Worm (Caenorhabditis elegans) whole organism, L1 larva: Measurements from ENCODE around the gene dcaf-1.

Source experiments
- C16A3.4 ChIP-seq: fragments of 150-350 bp; optimal IDR thresholded peaks from 2 replicates; lab custom pipeline; 2014; ENCODE audit warnings: missing biosample characterization, missing genetic modification characterization
- F16B12.6 ChIP-seq: fragments of 150-350 bp; optimal IDR thresholded peaks from 2 replicates; lab custom pipeline; 2014; ENCODE audit warnings: missing biosample characterization, missing genetic modification characterization
- Y116A8C.19 ChIP-seq: sonication (generic microtip); optimal IDR thresholded peaks from 2 replicates; lab custom pipeline; 2016; ENCODE audit warnings: missing compliant biosample characterization, missing genetic modification characterization, borderline replicate concordance
- aha-1 ChIP-seq: fragments of 150-350 bp; optimal IDR thresholded peaks from 2 replicates; lab custom pipeline; 2014; ENCODE audit warnings: missing biosample characterization, missing genetic modification characterization
- alr-1 ChIP-seq: fragments of 200-800 bp; sonication (Bioruptor generic); optimal IDR thresholded peaks from 2 replicates; lab custom pipeline; 2018; ENCODE audit warnings: borderline replicate concordance, mild to moderate bottlenecking, missing genetic modification characterization, missing compliant biosample characterization
- aly-2 ChIP-seq: fragments of 150-350 bp; optimal IDR thresholded peaks from 2 replicates; lab custom pipeline; 2014; ENCODE audit warnings: missing biosample characterization, missing genetic modification characterization
- ama-1 ChIP-seq: fragments of 150-350 bp; optimal IDR thresholded peaks from 2 replicates; lab custom pipeline; 2014
- ceh-82 ChIP-seq, 3 experiments: fragments of 150-350 bp in 1 of 3; sonication (generic microtip) in 2 of 3; optimal IDR thresholded peaks; 2 replicates each; lab custom pipeline; 2014 to 2017; ENCODE audit warnings: missing biosample characterization in 3 of 3, missing genetic modification characterization in 3 of 3
- ceh-88 ChIP-seq: fragments of 200-800 bp; sonication (Bioruptor generic); IDR thresholded peaks from 2 replicates; pipeline ENCODE4 v1.3.6; 2022; ENCODE audit warnings: missing genetic modification characterization, missing compliant biosample characterization
- ces-1 ChIP-seq: fragments of 150-350 bp; optimal IDR thresholded peaks from 2 replicates; lab custom pipeline; 2014; ENCODE audit warnings: missing biosample characterization, missing genetic modification reagents, missing genetic modification characterization
- dpl-1 ChIP-seq, 3 experiments: fragments of 150-350 bp in 2 of 3; sonication (generic microtip) in 1 of 3; optimal IDR thresholded peaks; 2 replicates each; lab custom pipeline; 2014 to 2017; ENCODE audit warnings: missing biosample characterization in 3 of 3, missing genetic modification characterization in 3 of 3, missing genetic modification reagents in 3 of 3
- efl-1 ChIP-seq, 4 experiments: fragments of 150-350 bp; optimal IDR thresholded peaks in 3 of 4; peaks in 1 of 4; 1 replicate in 1 of 4; 2 replicates in 3 of 4; lab custom pipeline; 2014; ENCODE audit warnings: missing biosample characterization in 2 of 4, missing genetic modification characterization in 2 of 4, missing genetic modification reagents in 2 of 4
- efl-3 ChIP-seq: fragments of 200-800 bp; sonication (Bioruptor generic); optimal IDR thresholded peaks from 2 replicates; lab custom pipeline; 2018; ENCODE audit warnings: mild to moderate bottlenecking, missing genetic modification characterization, missing compliant biosample characterization
- elt-2 ChIP-seq: sonication (generic microtip); optimal IDR thresholded peaks from 2 replicates; lab custom pipeline; 2016; ENCODE audit warnings: missing genetic modification characterization, mild to moderate bottlenecking, inconsistent platforms, missing compliant biosample characterization, missing genetic modification reagents
- hlh-17 ChIP-seq: fragments of 200-800 bp; sonication (Bioruptor generic); optimal IDR thresholded peaks from 2 replicates; lab custom pipeline; 2018; ENCODE audit warnings: missing genetic modification characterization, mild to moderate bottlenecking, missing compliant biosample characterization, moderate library complexity, borderline replicate concordance
- hlh-4 ChIP-seq: sonication (generic microtip); optimal IDR thresholded peaks from 2 replicates; lab custom pipeline; 2016; ENCODE audit warnings: mild to moderate bottlenecking, missing genetic modification characterization, missing compliant biosample characterization
- hpl-2 ChIP-seq: fragments of 150-350 bp; optimal IDR thresholded peaks from 2 replicates; lab custom pipeline; 2014; ENCODE audit warnings: missing biosample characterization, missing genetic modification reagents, missing genetic modification characterization
- isw-1 ChIP-seq: fragments of 200-800 bp; sonication (Bioruptor generic); IDR thresholded peaks from 2 replicates; pipeline ENCODE4 v1.3.6; 2022; ENCODE audit warnings: missing genetic modification characterization, missing compliant biosample characterization
- jun-1 ChIP-seq: fragments of 150-350 bp; optimal IDR thresholded peaks from 2 replicates; lab custom pipeline; 2014; ENCODE audit warnings: missing biosample characterization, missing genetic modification reagents, missing genetic modification characterization
- lin-15B ChIP-seq: fragments of 150-350 bp; sonication (generic microtip); optimal IDR thresholded peaks from 3 replicates; lab custom pipeline; 2014; ENCODE audit warnings: missing biosample characterization, missing genetic modification characterization
- lin-35 ChIP-seq, 2 experiments: fragments of 150-350 bp; optimal IDR thresholded peaks; 2 replicates each; lab custom pipeline; 2014; ENCODE audit warnings: missing biosample characterization in 2 of 2, missing genetic modification characterization in 2 of 2, missing genetic modification reagents in 2 of 2
- lin-39 ChIP-seq: fragments of 150-350 bp; optimal IDR thresholded peaks from 2 replicates; lab custom pipeline; 2014; ENCODE audit warnings: missing biosample characterization, missing genetic modification reagents, missing genetic modification characterization
- lir-3 ChIP-seq: sonication (generic microtip); optimal IDR thresholded peaks from 2 replicates; lab custom pipeline; 2016; ENCODE audit warnings: mild to moderate bottlenecking, missing genetic modification characterization, moderate library complexity, missing compliant biosample characterization; ENCODE audit not compliant: poor library complexity
- lsy-2 ChIP-seq, 2 experiments: fragments of 150-350 bp; optimal IDR thresholded peaks; 2 replicates each; lab custom pipeline; 2014; ENCODE audit warnings: missing biosample characterization in 2 of 2, missing genetic modification characterization in 2 of 2
- mef-2 ChIP-seq: fragments of 150-350 bp; optimal IDR thresholded peaks from 2 replicates; lab custom pipeline; 2014; ENCODE audit warnings: missing biosample characterization, missing genetic modification characterization
- mep-1 ChIP-seq: fragments of 150-350 bp; optimal IDR thresholded peaks from 2 replicates; lab custom pipeline; 2014; ENCODE audit warnings: missing biosample characterization, missing genetic modification characterization
- nhr-12 ChIP-seq: sonication (generic microtip); optimal IDR thresholded peaks from 2 replicates; lab custom pipeline; 2017; ENCODE audit warnings: missing biosample characterization, missing genetic modification characterization
- nhr-20 ChIP-seq: sonication (generic microtip); optimal IDR thresholded peaks from 2 replicates; lab custom pipeline; 2016; ENCODE audit warnings: mild to moderate bottlenecking, missing genetic modification characterization, missing compliant biosample characterization
- nhr-237 ChIP-seq: fragments of 150-350 bp; optimal IDR thresholded peaks from 2 replicates; lab custom pipeline; 2014; ENCODE audit warnings: missing biosample characterization, missing genetic modification characterization
- nhr-28 ChIP-seq: fragments of 150-350 bp; optimal IDR thresholded peaks from 2 replicates; lab custom pipeline; 2014; ENCODE audit warnings: missing biosample characterization, missing genetic modification characterization
- nhr-47 ChIP-seq: sonication (generic microtip); optimal IDR thresholded peaks from 2 replicates; lab custom pipeline; 2016; ENCODE audit warnings: mild to moderate bottlenecking, missing genetic modification characterization, moderate library complexity, missing compliant biosample characterization
- nhr-71 ChIP-seq: sonication (generic microtip); optimal IDR thresholded peaks from 2 replicates; lab custom pipeline; 2016; ENCODE audit warnings: mild to moderate bottlenecking, missing genetic modification characterization, moderate library complexity, missing compliant biosample characterization
- nhr-85 ChIP-seq: sonication (generic microtip); peaks from one replicate; lab custom pipeline; 2016; ENCODE audit warnings: missing genetic modification characterization, inconsistent platforms, missing compliant biosample characterization
- nhr-90 ChIP-seq: sonication (generic microtip); optimal IDR thresholded peaks from 2 replicates; lab custom pipeline; 2016; ENCODE audit warnings: mild to moderate bottlenecking, missing genetic modification characterization, missing compliant biosample characterization; ENCODE audit not compliant: poor library complexity
- pag-3 ChIP-seq: sonication (generic microtip); optimal IDR thresholded peaks from 2 replicates; lab custom pipeline; 2017; ENCODE audit warnings: missing genetic modification characterization, mild to moderate bottlenecking, missing compliant biosample characterization, antibody characterized with exemption, borderline replicate concordance; ENCODE audit not compliant: insufficient read depth
- pqm-1 ChIP-seq: sonication (generic microtip); optimal IDR thresholded peaks from 3 replicates; lab custom pipeline; 2017; ENCODE audit warnings: missing biosample characterization, missing genetic modification characterization
- rnt-1 ChIP-seq: sonication (generic microtip); optimal IDR thresholded peaks from 2 replicates; lab custom pipeline; 2016; ENCODE audit warnings: mild to moderate bottlenecking, missing genetic modification characterization, moderate library complexity, missing compliant biosample characterization
- snpc-4 ChIP-seq: fragments of 150-350 bp; optimal IDR thresholded peaks from 2 replicates; lab custom pipeline; 2014; ENCODE audit warnings: missing biosample characterization, missing genetic modification characterization
- snu-23 ChIP-seq: sonication (generic microtip); optimal IDR thresholded peaks from 2 replicates; lab custom pipeline; 2016; ENCODE audit warnings: missing genetic modification characterization, missing compliant biosample characterization
- sox-4 ChIP-seq: sonication (generic microtip); optimal IDR thresholded peaks from 2 replicates; lab custom pipeline; 2016; ENCODE audit warnings: missing genetic modification characterization, missing compliant biosample characterization
- sptf-1 ChIP-seq: fragments of 150-350 bp; optimal IDR thresholded peaks from 2 replicates; lab custom pipeline; 2014; ENCODE audit warnings: missing biosample characterization, missing genetic modification characterization
- swsn-7 ChIP-seq: sonication (generic microtip); optimal IDR thresholded peaks from 2 replicates; lab custom pipeline; 2016; ENCODE audit warnings: missing genetic modification characterization, missing compliant biosample characterization
- tbx-2 ChIP-seq: sonication (generic microtip); optimal IDR thresholded peaks from 2 replicates; lab custom pipeline; 2016; ENCODE audit warnings: missing genetic modification characterization, missing compliant biosample characterization
- tlp-1 ChIP-seq: fragments of 150-350 bp; optimal IDR thresholded peaks from 2 replicates; lab custom pipeline; 2014; ENCODE audit warnings: missing biosample characterization, missing genetic modification characterization
- unc-130 ChIP-seq: fragments of 150-350 bp; optimal IDR thresholded peaks from 2 replicates; lab custom pipeline; 2017; ENCODE audit warnings: missing biosample characterization, missing genetic modification characterization, inconsistent platforms
- unc-30 ChIP-seq: sonication (generic microtip); optimal IDR thresholded peaks from 2 replicates; lab custom pipeline; 2017; ENCODE audit warnings: missing biosample characterization, missing genetic modification characterization
- unc-62 ChIP-seq: fragments of 150-350 bp; optimal IDR thresholded peaks from 2 replicates; lab custom pipeline; 2014; ENCODE audit warnings: missing biosample characterization, missing genetic modification reagents, missing genetic modification characterization
- unc-86 ChIP-seq: sonication (generic microtip); optimal IDR thresholded peaks from 2 replicates; lab custom pipeline; 2016; ENCODE audit warnings: missing genetic modification characterization, missing compliant biosample characterization
- unc-98 ChIP-seq: fragments of 200-800 bp; sonication (Bioruptor generic); IDR thresholded peaks from 2 replicates; pipeline ENCODE4 v1.3.6; 2022; ENCODE audit warnings: missing genetic modification characterization, missing compliant biosample characterization
- zag-1 ChIP-seq: fragments of 150-350 bp; optimal IDR thresholded peaks from 2 replicates; lab custom pipeline; 2014; ENCODE audit warnings: missing biosample characterization, missing genetic modification characterization
- zip-4 ChIP-seq: fragments of 200-800 bp; sonication (Bioruptor generic); optimal IDR thresholded peaks from 2 replicates; lab custom pipeline; 2018; ENCODE audit warnings: mild to moderate bottlenecking, missing genetic modification characterization, moderate library complexity, missing compliant biosample characterization
- ztf-11 ChIP-seq, 2 experiments: sonication (generic microtip); optimal IDR thresholded peaks; 2 replicates each; lab custom pipeline; 2016 to 2017; ENCODE audit warnings: missing genetic modification characterization in 2 of 2, missing biosample characterization in 1 of 2, missing compliant biosample characterization in 1 of 2
- ztf-4 ChIP-seq: fragments of 150-350 bp; optimal IDR thresholded peaks from 2 replicates; lab custom pipeline; 2014; ENCODE audit warnings: missing biosample characterization, missing genetic modification characterization

Gene dcaf-1

DNA sequence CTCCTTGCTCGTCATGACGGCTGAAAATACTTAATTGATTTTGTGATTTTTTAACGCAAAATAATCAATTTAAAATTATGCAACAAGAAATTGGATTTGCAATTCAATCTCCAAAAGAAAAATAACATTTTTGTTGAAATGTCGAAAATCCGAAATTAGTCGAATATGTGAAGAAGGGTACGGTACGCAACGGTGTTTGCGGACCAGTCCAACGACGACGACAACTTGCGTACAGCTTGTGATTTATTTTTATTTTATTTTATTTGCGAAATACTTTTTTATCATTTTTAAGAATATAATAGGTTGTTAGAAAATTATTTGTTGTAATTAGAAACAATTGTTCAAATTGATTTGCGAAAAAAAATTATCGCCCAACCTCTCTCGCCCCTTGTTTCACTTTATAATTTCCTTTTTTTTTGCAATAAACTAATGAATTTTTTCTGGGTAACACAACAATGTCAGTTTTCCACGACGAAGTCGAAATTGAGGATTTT lies at the start of gene dcaf-1, which contains the start of gene dph-3:
Gene dcaf-1 (minus strand): TSS at position 20 of the 494 bp plus-strand sequence.
Gene dph-3 (plus strand): TSS at position 444 of the 494 bp plus-strand sequence.
- no peak for TF ChIP-seq jun-1 (tag; lab: Kevin White, UChicago)
- no peak for TF ChIP-seq lir-3 (tag; lab: Kevin White, UChicago)
- no peak for TF ChIP-seq mef-2 (tag; lab: Kevin White, UChicago)
- peak; percentile 17; the same call in 1 of the 2 replicates for TF ChIP-seq isw-1 (GFP tag; lab: Robert Waterston, UW)
- TF ChIP-seq elt-2: no peak
- TF ChIP-seq hpl-2: no peak
- no peak for TF ChIP-seq tbx-2 (tag; lab: Kevin White, UChicago)
- no peak for TF ChIP-seq unc-130 (tag; lab: Kevin White, UChicago)
- TF ChIP-seq zag-1 (tag; lab: Kevin White, UChicago): no peak
- TF ChIP-seq F16B12.6 (tag; lab: Kevin White, UChicago): peak; percentile 90
- no peak for TF ChIP-seq alr-1 (tag; lab: Kevin White, UChicago)
- no peak for TF ChIP-seq rnt-1
- TF ChIP-seq unc-86: no peak
- TF ChIP-seq ztf-11 (tag; optimal IDR thresholded peaks at IDR 0.05; lab: Kevin White, UChicago): no peak
- no peak for TF ChIP-seq aly-2
- TF ChIP-seq zip-4 (GFP tag; lab: Kevin White, UChicago): no peak
- peak; percentile 43 for TF ChIP-seq C16A3.4 (tag; lab: Kevin White, UChicago)
- TF ChIP-seq pag-3 (tag; lab: Kevin White, UChicago): no peak
- TF ChIP-seq hlh-17: no peak
- no peak for TF ChIP-seq unc-30 (tag; lab: Kevin White, UChicago)
- no peak for TF ChIP-seq hlh-4 (tag; lab: Kevin White, UChicago)
- TF ChIP-seq pqm-1 (tag; lab: Kevin White, UChicago): no peak
- peak; percentile 57 for TF ChIP-seq snu-23 (GFP tag; lab: Kevin White, UChicago)
- TF ChIP-seq tlp-1 (tag; lab: Kevin White, UChicago): no peak
- peak; percentile 73 for TF ChIP-seq mep-1 (tag; lab: Kevin White, UChicago)
- TF ChIP-seq sox-4 (tag; lab: Kevin White, UChicago): no peak
- TF ChIP-seq ceh-88: no peak
- TF ChIP-seq dpl-1 (GFP tag; optimal IDR thresholded peaks at IDR 0.05; lab: Kevin White, UChicago): peak; percentile 34 to 68 (median 51)
- TF ChIP-seq lin-15B: peak; percentile 3
- no peak for TF ChIP-seq ztf-4 (tag; lab: Kevin White, UChicago)
- TF ChIP-seq unc-98 (GFP tag; lab: Robert Waterston, UW): no peak
- peak; percentile 59 for TF ChIP-seq nhr-71 (tag; lab: Kevin White, UChicago)
- TF ChIP-seq nhr-90: peak; percentile 4
- TF ChIP-seq nhr-20 (tag; lab: Kevin White, UChicago): peak; percentile 32
- TF ChIP-seq Y116A8C.19 (tag; lab: Kevin White, UChicago): no peak
- TF ChIP-seq ceh-82 (tag; optimal IDR thresholded peaks at IDR 0.05; lab: Kevin White, UChicago): peak in 2 of 3 experiments; percentile 23 to 35
- TF ChIP-seq lin-39: no peak
- TF ChIP-seq lin-35 (GFP tag; optimal IDR thresholded peaks at IDR 0.05; lab: Kevin White, UChicago): peak; percentile 50 to 65
- TF ChIP-seq unc-62: no peak
- peak; percentile 42 to 55 for TF ChIP-seq efl-1 (optimal IDR thresholded peaks at IDR 0.05; lab: Kevin White, UChicago)
- TF ChIP-seq efl-1 (GFP tag; optimal IDR thresholded peaks at IDR 0.05 in 1 of 2; lab: Kevin White, UChicago): peak; percentile 55 to 89
- TF ChIP-seq ces-1 (GFP tag; lab: Kevin White, UChicago): no peak
- peak; percentile 96 to 99 for TF ChIP-seq lsy-2 (tag; optimal IDR thresholded peaks at IDR 0.05; lab: Kevin White, UChicago)
- TF ChIP-seq snpc-4 (tag; lab: Kevin White, UChicago): no peak
- no peak for TF ChIP-seq aha-1 (tag; lab: Kevin White, UChicago)
- TF ChIP-seq sptf-1 (tag; lab: Kevin White, UChicago): no peak
- TF ChIP-seq nhr-12 (tag; lab: Kevin White, UChicago): no peak
- no peak for TF ChIP-seq efl-3 (GFP tag; lab: Kevin White, UChicago)
- peak; percentile 36 for TF ChIP-seq nhr-47 (tag; lab: Kevin White, UChicago)
- TF ChIP-seq nhr-28: no peak
- no peak for TF ChIP-seq nhr-237
- TF ChIP-seq swsn-7 (tag; lab: Kevin White, UChicago): peak; percentile 35
- TF ChIP-seq ama-1 (lab: Kevin White, UChicago): no peak
- TF ChIP-seq nhr-85 (tag; lab: Kevin White, UChicago): no peak
